Fruit fly (Drosophila melanogaster) whole organism, embryonic: ENCODE results near the gene CG15449.

Experiments used
- Atf-2 ChIP-seq: fragments of 200-800 bp; sonication (Bioruptor generic); optimal IDR thresholded peaks from 2 replicates; lab custom pipeline; 2016; ENCODE audit warnings: missing biosample characterization, missing genetic modification characterization
- Atf3 ChIP-seq: fragments of 200-800 bp; sonication (Bioruptor generic); optimal IDR thresholded peaks from 3 replicates; lab custom pipeline; 2016; ENCODE audit warnings: missing biosample characterization, missing genetic modification characterization
- BEAF-32 ChIP-seq: fragments of 200-800 bp; sonication (Bioruptor generic); optimal IDR thresholded peaks from 3 replicates; lab custom pipeline; 2017; ENCODE audit warnings: missing biosample characterization, missing genetic modification characterization, mild to moderate bottlenecking, moderate library complexity, missing genetic modification reagents
- CG10366 ChIP-seq: fragments of 200-800 bp; sonication (Bioruptor generic); IDR thresholded peaks from 2 replicates; pipeline ENCODE4 v1.3.6; 2022; ENCODE audit warnings: missing biosample characterization, missing genetic modification characterization
- CG10431 ChIP-seq: fragments of 200-800 bp; sonication (Bioruptor generic); optimal IDR thresholded peaks from 3 replicates; lab custom pipeline; 2018; ENCODE audit warnings: missing biosample characterization, mild to moderate bottlenecking, missing genetic modification characterization
- CG11695 ChIP-seq: fragments of 200-800 bp; sonication (Bioruptor generic); IDR thresholded peaks from 3 replicates; pipeline ENCODE4 v1.3.6; 2022; ENCODE audit warnings: missing biosample characterization, missing genetic modification characterization
- CG11696 ChIP-seq: fragments of 200-800 bp; sonication (Bioruptor generic); IDR thresholded peaks from 2 replicates; pipeline ENCODE4 v1.3.6; 2022; ENCODE audit warnings: missing biosample characterization, missing genetic modification characterization
- CG12769 ChIP-seq: fragments of 200-800 bp; sonication (Bioruptor generic); optimal IDR thresholded peaks from 2 replicates; lab custom pipeline; 2019; ENCODE audit warnings: missing biosample characterization, mild to moderate bottlenecking, missing genetic modification characterization, moderate library complexity
- CG13296 ChIP-seq: fragments of 200-800 bp; sonication (Bioruptor generic); optimal IDR thresholded peaks from 3 replicates; lab custom pipeline; 2018; ENCODE audit warnings: missing biosample characterization, mild to moderate bottlenecking, missing genetic modification characterization
- CG13424 ChIP-seq: fragments of 200-800 bp; sonication (Bioruptor generic); optimal IDR thresholded peaks from 2 replicates; lab custom pipeline; 2019; ENCODE audit warnings: missing biosample characterization, mild to moderate bottlenecking, missing genetic modification characterization, moderate library complexity
- CG14667 ChIP-seq: fragments of 200-800 bp; sonication (Bioruptor generic); IDR thresholded peaks from 2 replicates; pipeline ENCODE4 v1.3.6; 2022; ENCODE audit warnings: missing biosample characterization, missing genetic modification characterization
- CG14710 ChIP-seq: fragments of 200-800 bp; sonication (Bioruptor generic); optimal IDR thresholded peaks from 3 replicates; lab custom pipeline; 2019; ENCODE audit warnings: missing biosample characterization, mild to moderate bottlenecking, missing genetic modification characterization, moderate library complexity
- CG15479 ChIP-seq: fragments of 200-800 bp; sonication (Bioruptor generic); optimal IDR thresholded peaks from 3 replicates; lab custom pipeline; 2019; ENCODE audit warnings: missing biosample characterization, mild to moderate bottlenecking, missing genetic modification characterization, moderate library complexity
- CG17361 ChIP-seq: fragments of 200-800 bp; sonication (Bioruptor generic); IDR thresholded peaks from 3 replicates; pipeline ENCODE4 v1.3.6; 2022; ENCODE audit warnings: missing biosample characterization, missing genetic modification characterization
- CG18476 ChIP-seq: fragments of 200-800 bp; sonication (Bioruptor generic); optimal IDR thresholded peaks from 2 replicates; lab custom pipeline; 2016; ENCODE audit warnings: missing biosample characterization, mild to moderate bottlenecking, missing genetic modification characterization
- CG2889 ChIP-seq: fragments of 200-800 bp; sonication (Bioruptor generic); IDR thresholded peaks from 3 replicates; pipeline ENCODE4 v1.3.6; 2022; ENCODE audit warnings: missing biosample characterization, missing genetic modification characterization
- CG31441 ChIP-seq: fragments of 200-800 bp; sonication (Bioruptor generic); IDR thresholded peaks from 2 replicates; pipeline ENCODE4 v1.3.6; 2022; ENCODE audit warnings: missing biosample characterization, missing genetic modification characterization
- CG34376 ChIP-seq: fragments of 200-800 bp; sonication (Bioruptor generic); optimal IDR thresholded peaks from 2 replicates; lab custom pipeline; 2018; ENCODE audit warnings: missing biosample characterization, mild to moderate bottlenecking, missing genetic modification characterization
- CG4282 ChIP-seq: fragments of 200-800 bp; sonication (Bioruptor generic); optimal IDR thresholded peaks from 2 replicates; lab custom pipeline; 2016; ENCODE audit warnings: missing biosample characterization, missing genetic modification characterization
- CG43689 ChIP-seq: fragments of 200-800 bp; sonication (Bioruptor generic); IDR thresholded peaks from 2 replicates; pipeline ENCODE4 v1.3.6; 2022; ENCODE audit warnings: missing biosample characterization, missing genetic modification characterization
- CG4707 ChIP-seq: fragments of 200-800 bp; sonication (Bioruptor generic); optimal IDR thresholded peaks from 2 replicates; lab custom pipeline; 2018; ENCODE audit warnings: missing biosample characterization, mild to moderate bottlenecking, missing genetic modification characterization, moderate library complexity
- CG8388 ChIP-seq: fragments of 200-800 bp; sonication (Bioruptor generic); optimal IDR thresholded peaks from 2 replicates; lab custom pipeline; 2019; ENCODE audit warnings: missing biosample characterization, mild to moderate bottlenecking, missing genetic modification characterization, moderate library complexity
- CG8924 ChIP-seq: fragments of 200-800 bp; optimal IDR thresholded peaks from 3 replicates; lab custom pipeline; 2019; ENCODE audit warnings: missing biosample characterization, mild to moderate bottlenecking, missing genetic modification characterization, moderate library complexity
- CG9437 ChIP-seq: fragments of 200-800 bp; sonication (Bioruptor generic); optimal IDR thresholded peaks from 2 replicates; lab custom pipeline; 2018; ENCODE audit warnings: missing biosample characterization, mild to moderate bottlenecking, missing genetic modification characterization
- Dip2 ChIP-seq: fragments of 200-800 bp; sonication (Bioruptor generic); IDR thresholded peaks from 2 replicates; pipeline ENCODE4 v1.3.6; 2022; ENCODE audit warnings: missing biosample characterization, missing genetic modification characterization
- Gug ChIP-seq: fragments of 200-800 bp; sonication (Bioruptor generic); IDR thresholded peaks from 4 replicates; pipeline ENCODE4 v1.3.6; 2022; ENCODE audit warnings: missing biosample characterization, missing genetic modification characterization
- Hr51 ChIP-seq, 2 experiments: fragments of 200-800 bp; sonication (Bioruptor generic); optimal IDR thresholded peaks; 2 replicates in 1 of 2; 3 replicates in 1 of 2; lab custom pipeline; 2016 to 2018; ENCODE audit warnings: missing biosample characterization in 2 of 2, missing genetic modification characterization in 2 of 2, mild to moderate bottlenecking in 1 of 2, moderate library complexity in 1 of 2
- Optix ChIP-seq: fragments of 200-800 bp; sonication (Bioruptor generic); IDR thresholded peaks from 3 replicates; pipeline ENCODE4 v1.3.6; 2022; ENCODE audit warnings: missing biosample characterization, missing genetic modification characterization
- Rx ChIP-seq: fragments of 200-800 bp; sonication (Bioruptor generic); IDR thresholded peaks from 2 replicates; pipeline ENCODE4 v1.3.6; 2022; ENCODE audit warnings: missing biosample characterization, missing genetic modification characterization
- Sry-δ ChIP-seq: fragments of 200-800 bp; sonication (Bioruptor generic); optimal IDR thresholded peaks from 2 replicates; lab custom pipeline; 2016; ENCODE audit warnings: missing biosample characterization, missing genetic modification characterization
- Stat92E ChIP-seq, 3 experiments: fragments of >200 bp in 2 of 3; fragments of 200-800 bp in 1 of 3; sonication (Bioruptor generic) in 1 of 3; optimal IDR thresholded peaks; 2 replicates each; lab custom pipeline; 2017 to 2019; ENCODE audit warnings: missing biosample characterization in 3 of 3, missing genetic modification characterization in 3 of 3, mild to moderate bottlenecking in 1 of 3, moderate library complexity in 1 of 3
- Vsx1 ChIP-seq: fragments of 200-800 bp; sonication (Bioruptor generic); optimal IDR thresholded peaks from 2 replicates; lab custom pipeline; 2017; ENCODE audit warnings: missing biosample characterization, mild to moderate bottlenecking, missing genetic modification characterization, missing genetic modification reagents
- ab ChIP-seq: fragments of 200-800 bp; sonication (Bioruptor generic); optimal IDR thresholded peaks from 2 replicates; lab custom pipeline; 2016; ENCODE audit warnings: missing biosample characterization, missing genetic modification characterization
- aop ChIP-seq: fragments of 200-800 bp; sonication (Bioruptor generic); IDR thresholded peaks from 2 replicates; pipeline ENCODE4 v1.3.6; 2022; ENCODE audit warnings: missing biosample characterization, missing genetic modification characterization
- ara ChIP-seq: fragments of 200-800 bp; sonication (Bioruptor generic); IDR thresholded peaks from 2 replicates; pipeline ENCODE4 v1.3.6; 2022; ENCODE audit warnings: missing biosample characterization, missing genetic modification characterization
- bab2 ChIP-seq: fragments of 200-800 bp; sonication (Bioruptor generic); optimal IDR thresholded peaks from 2 replicates; lab custom pipeline; 2016; ENCODE audit warnings: missing biosample characterization, missing genetic modification characterization
- croc ChIP-seq: fragments of 200-800 bp; sonication (Bioruptor generic); conservative IDR thresholded peaks from 3 replicates; pipeline ENCODE4 v1.3.6; 2022; ENCODE audit warnings: missing biosample characterization, missing genetic modification characterization
- jumu ChIP-seq: fragments of 200-800 bp; sonication (Bioruptor generic); optimal IDR thresholded peaks from 3 replicates; lab custom pipeline; 2016; ENCODE audit warnings: missing biosample characterization, missing genetic modification characterization
- knrl ChIP-seq: fragments of 200-800 bp; sonication (Bioruptor generic); IDR thresholded peaks from 3 replicates; pipeline ENCODE4 v1.3.6; 2022; ENCODE audit warnings: missing biosample characterization, missing genetic modification characterization; ENCODE audit not compliant: partially characterized antibody
- luna ChIP-seq: fragments of 200-800 bp; sonication (Bioruptor generic); optimal IDR thresholded peaks from 2 replicates; lab custom pipeline; 2016; ENCODE audit warnings: missing biosample characterization, missing genetic modification characterization
- nerfin-2 ChIP-seq: fragments of 200-800 bp; sonication (Bioruptor generic); IDR thresholded peaks from 2 replicates; pipeline ENCODE4 v1.3.6; 2022; ENCODE audit warnings: missing biosample characterization, missing genetic modification characterization; ENCODE audit not compliant: partially characterized antibody
- nom ChIP-seq: fragments of 200-800 bp; sonication (Bioruptor generic); optimal IDR thresholded peaks from 2 replicates; lab custom pipeline; 2017; ENCODE audit warnings: missing biosample characterization, missing genetic modification characterization, mild to moderate bottlenecking, moderate library complexity, missing genetic modification reagents
- otp ChIP-seq: fragments of 200-800 bp; sonication (Bioruptor generic); IDR thresholded peaks from 3 replicates; pipeline ENCODE4, ENCODE4 v1.3.6; 2022; ENCODE audit warnings: missing biosample characterization, missing genetic modification characterization
- psq ChIP-seq: fragments of 200-800 bp; sonication (Bioruptor generic); optimal IDR thresholded peaks from 2 replicates; lab custom pipeline; 2017; ENCODE audit warnings: missing biosample characterization, missing genetic modification characterization
- sc ChIP-seq, 3 experiments: fragments of >200 bp in 2 of 3; fragments of 200-800 bp in 1 of 3; sonication (Bioruptor generic) in 1 of 3; optimal IDR thresholded peaks; 2 replicates in 2 of 3; 3 replicates in 1 of 3; lab custom pipeline; 2017; ENCODE audit warnings: mild to moderate bottlenecking in 1 of 3, missing biosample characterization in 1 of 3, missing genetic modification characterization in 1 of 3, missing genetic modification reagents in 1 of 3
- sim ChIP-seq: fragments of 200-800 bp; sonication (Bioruptor generic); IDR thresholded peaks from 2 replicates; pipeline ENCODE4 v1.3.6; 2022; ENCODE audit warnings: missing biosample characterization, missing genetic modification characterization
- so ChIP-seq: fragments of 200-800 bp; sonication (Bioruptor generic); IDR thresholded peaks from 3 replicates; pipeline ENCODE4 v1.3.6; 2022; ENCODE audit warnings: missing biosample characterization, missing genetic modification characterization
- toy ChIP-seq: fragments of 200-800 bp; sonication (Bioruptor generic); IDR thresholded peaks from 2 replicates; pipeline ENCODE4 v1.3.6; 2022; ENCODE audit warnings: missing biosample characterization, missing genetic modification characterization
- trh ChIP-seq: fragments of 200-800 bp; sonication (Bioruptor generic); optimal IDR thresholded peaks from 2 replicates; lab custom pipeline; 2016; ENCODE audit warnings: missing biosample characterization, missing genetic modification characterization
- usp ChIP-seq: fragments of >200 bp; optimal IDR thresholded peaks from 2 replicates; lab custom pipeline; 2017; ENCODE audit warnings: missing biosample characterization, missing genetic modification characterization
- yki ChIP-seq: fragments of >200 bp; optimal IDR thresholded peaks from 3 replicates; lab custom pipeline; 2018

The CG15449 gene

DNA sequence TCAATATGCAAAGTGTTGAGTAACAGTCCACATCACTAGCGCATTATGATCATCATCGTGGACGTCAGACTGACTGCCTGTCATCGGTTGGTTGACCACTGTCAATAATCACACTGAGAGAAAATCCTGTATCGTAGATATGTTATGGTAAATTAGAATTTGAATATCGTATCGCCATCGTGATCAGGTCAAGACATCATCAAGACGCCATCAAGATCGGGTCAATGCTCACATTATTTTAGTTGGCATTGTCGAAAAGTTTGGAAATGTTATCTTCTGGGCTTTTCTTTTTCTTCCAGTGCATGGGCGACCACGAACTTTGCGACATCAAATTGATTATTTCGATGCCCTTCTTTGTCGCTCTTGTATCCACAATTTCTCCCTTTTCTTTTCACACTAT, 18.6 kb upstream of the CG15449 start (continued):
- TF ChIP-seq usp (GFP tag; lab: Kevin White, UChicago) (no peak), CG11695 (GFP tag; lab: Robert Waterston, UW) (peak; percentile 75), nerfin-2 (GFP tag; lab: Robert Waterston, UW) (no peak), CG34376 (GFP tag; lab: Kevin White, UChicago) (peak; percentile 79), CG13424 (tag; lab: Kevin White, UChicago) (peak; percentile 90), jumu (GFP tag; lab: Kevin White, UChicago) (peak; percentile 91), Hr51 (GFP tag; optimal IDR thresholded peaks at IDR 0.05; lab: Kevin White, UChicago) (peak; percentile 87 to 95), Atf-2 (GFP tag; lab: Kevin White, UChicago) (peak; percentile 91), CG15479 (GFP tag; lab: Kevin White, UChicago) (no peak), CG10431 (GFP tag; lab: Kevin White, UChicago) (peak; percentile 79), CG18476 (peak; percentile 80), CG10366 (GFP tag; lab: Robert Waterston, UW) (peak; percentile 89), Stat92E (GFP tag; optimal IDR thresholded peaks at IDR 0.05; lab: Kevin White, UChicago) (peak in 1 of 3 experiments; percentile 69), CG13296 (GFP tag; lab: Kevin White, UChicago) (peak; percentile 79), Optix (GFP tag; lab: Robert Waterston, UW) (peak; percentile 88), psq (GFP tag; lab: Kevin White, UChicago) (peak; percentile 76), toy (GFP tag; lab: Robert Waterston, UW) (no peak), Sry-δ (GFP tag; lab: Kevin White, UChicago) (peak; percentile 57), CG4707 (GFP tag; lab: Kevin White, UChicago) (peak; percentile 84), CG4282 (GFP tag; lab: Kevin White, UChicago) (peak; percentile 78), ara (GFP tag; lab: Robert Waterston, UW) (peak; percentile 84), CG9437 (GFP tag; lab: Kevin White, UChicago) (peak; percentile 81), ab (GFP tag; lab: Kevin White, UChicago) (peak; percentile 79), CG11696 (peak; percentile 76), aop (GFP tag; lab: Robert Waterston, UW) (no peak; the same call in 1 of the 2 replicates), otp (peak; percentile 77; the same call in 2 of the 3 replicates), bab2 (GFP tag; lab: Kevin White, UChicago) (peak; percentile 93), trh (GFP tag; lab: Kevin White, UChicago) (peak; percentile 84), Rx (GFP tag; lab: Robert Waterston, UW) (peak; percentile 83), Atf3 (GFP tag; lab: Kevin White, UChicago) (peak; percentile 87), CG8388 (peak; percentile 92), CG12769 (tag; lab: Kevin White, UChicago) (peak; percentile 93), Vsx1 (GFP tag; lab: Kevin White, UChicago) (peak; percentile 56), knrl (GFP tag; lab: Robert Waterston, UW) (no peak), croc (GFP tag; lab: Robert Waterston, UW) (peak; percentile 72), luna (GFP tag; lab: Kevin White, UChicago) (no peak), CG17361 (GFP tag; lab: Robert Waterston, UW) (peak; percentile 88), so (GFP tag; lab: Robert Waterston, UW) (peak; percentile 65; the same call in 2 of the 3 replicates), CG31441 (GFP tag; lab: Robert Waterston, UW) (peak; percentile 92), Dip2 (no peak), CG8924 (tag; lab: Kevin White, UChicago) (peak; percentile 90), sc (optimal IDR thresholded peaks at IDR 0.05; lab: Kevin White, UChicago) (no peak), sc (GFP tag; optimal IDR thresholded peaks at IDR 0.05; lab: Kevin White, UChicago) (peak; percentile 74), CG43689 (GFP tag; lab: Robert Waterston, UW) (peak; percentile 80), sim (GFP tag; lab: Robert Waterston, UW) (peak; percentile 40; the same call in 1 of the 2 replicates), BEAF-32 (GFP tag; lab: Kevin White, UChicago) (no peak), nom (GFP tag; lab: Kevin White, UChicago) (peak; percentile 34), CG2889 (GFP tag; lab: Robert Waterston, UW) (peak; percentile 75), Gug (GFP tag; lab: Robert Waterston, UW) (peak; percentile 69), yki (lab: Kevin White, UChicago) (no peak), CG14710 (tag; lab: Kevin White, UChicago) (peak; percentile 83), CG14667 (GFP tag; lab: Robert Waterston, UW) (peak; percentile 78)
